Fruit fly (Drosophila melanogaster) whole organism, embryonic: ENCODE measurements around the gene CG33160.

Experiments
- Aef1 ChIP-seq: fragments of 200-800 bp; sonication (Bioruptor generic); IDR thresholded peaks from 3 replicates; pipeline ENCODE4 v1.3.6; 2022; ENCODE audit warnings: missing biosample characterization, missing genetic modification characterization
- Awh ChIP-seq: fragments of 200-800 bp; sonication (Bioruptor generic); IDR thresholded peaks from 2 replicates; pipeline ENCODE4, ENCODE4 v1.3.6; 2022; ENCODE audit warnings: missing biosample characterization, missing genetic modification characterization
- Bteb2 ChIP-seq: fragments of 200-800 bp; sonication (Bioruptor generic); optimal IDR thresholded peaks from 2 replicates; lab custom pipeline; 2016; ENCODE audit warnings: missing biosample characterization, missing genetic modification characterization
- CG1024 ChIP-seq: fragments of 200-800 bp; sonication (Bioruptor generic); IDR thresholded peaks from 2 replicates; pipeline ENCODE4 v1.3.6; 2022; ENCODE audit warnings: missing biosample characterization, missing genetic modification characterization
- CG11085 ChIP-seq: fragments of 200-800 bp; sonication (Bioruptor generic); IDR thresholded peaks from 2 replicates; pipeline ENCODE4 v1.3.6; 2022; ENCODE audit warnings: missing biosample characterization, missing genetic modification characterization
- CG11398 ChIP-seq: fragments of 200-800 bp; sonication (Bioruptor generic); optimal IDR thresholded peaks from 2 replicates; lab custom pipeline; 2016; ENCODE audit warnings: missing biosample characterization, missing genetic modification characterization
- CG11695 ChIP-seq: fragments of 200-800 bp; sonication (Bioruptor generic); IDR thresholded peaks from 3 replicates; pipeline ENCODE4 v1.3.6; 2022; ENCODE audit warnings: missing biosample characterization, missing genetic modification characterization
- CG13287 ChIP-seq: fragments of 200-800 bp; sonication (Bioruptor generic); IDR thresholded peaks from 2 replicates; pipeline ENCODE4 v1.3.6; 2022; ENCODE audit warnings: missing biosample characterization, missing genetic modification characterization; ENCODE audit not compliant: partially characterized antibody
- CG15073 ChIP-seq: fragments of 200-800 bp; sonication (Bioruptor generic); optimal IDR thresholded peaks from 2 replicates; lab custom pipeline; 2016; ENCODE audit warnings: missing biosample characterization, missing genetic modification characterization
- CG15269 ChIP-seq: fragments of 200-800 bp; sonication (Bioruptor generic); optimal IDR thresholded peaks from 2 replicates; lab custom pipeline; 2018; ENCODE audit warnings: missing biosample characterization, mild to moderate bottlenecking, missing genetic modification characterization, moderate library complexity
- CG1647 ChIP-seq: fragments of 200-800 bp; sonication (Bioruptor generic); optimal IDR thresholded peaks from 3 replicates; lab custom pipeline; 2016; ENCODE audit warnings: missing biosample characterization, missing genetic modification characterization
- CG17328 ChIP-seq: fragments of 200-800 bp; sonication (Bioruptor generic); IDR thresholded peaks from 2 replicates; pipeline ENCODE4 v1.3.6; 2022; ENCODE audit warnings: missing biosample characterization, missing genetic modification characterization
- CG31224 ChIP-seq: fragments of 200-800 bp; sonication (Bioruptor generic); IDR thresholded peaks from 2 replicates; pipeline ENCODE4 v1.3.6; 2022; ENCODE audit warnings: missing biosample characterization, missing genetic modification characterization
- CG32772 ChIP-seq: fragments of 200-800 bp; sonication (Bioruptor generic); IDR thresholded peaks from 2 replicates; pipeline ENCODE4 v1.3.6; 2022; ENCODE audit warnings: missing biosample characterization, missing genetic modification characterization
- CG4282 ChIP-seq: fragments of 200-800 bp; sonication (Bioruptor generic); optimal IDR thresholded peaks from 2 replicates; lab custom pipeline; 2016; ENCODE audit warnings: missing biosample characterization, missing genetic modification characterization
- CG5953 ChIP-seq: fragments of 200-800 bp; sonication (Bioruptor generic); IDR thresholded peaks from 2 replicates; pipeline ENCODE4 v1.3.6; 2022; ENCODE audit warnings: missing biosample characterization, missing genetic modification characterization
- CG6683 ChIP-seq: fragments of 200-800 bp; sonication (Bioruptor generic); optimal IDR thresholded peaks from 2 replicates; lab custom pipeline; 2017; ENCODE audit warnings: missing biosample characterization, mild to moderate bottlenecking, missing genetic modification characterization, missing genetic modification reagents
- CG6689 ChIP-seq: fragments of 200-800 bp; sonication (Bioruptor generic); IDR thresholded peaks from 2 replicates; pipeline ENCODE4 v1.3.6; 2022; ENCODE audit warnings: missing biosample characterization, missing genetic modification characterization
- CG7556 ChIP-seq: fragments of 200-800 bp; sonication (Bioruptor generic); optimal IDR thresholded peaks from 2 replicates; lab custom pipeline; 2017; ENCODE audit warnings: missing biosample characterization, mild to moderate bottlenecking, missing genetic modification characterization
- CG8388 ChIP-seq: fragments of 200-800 bp; sonication (Bioruptor generic); optimal IDR thresholded peaks from 2 replicates; lab custom pipeline; 2019; ENCODE audit warnings: missing biosample characterization, mild to moderate bottlenecking, missing genetic modification characterization, moderate library complexity
- CG9609 ChIP-seq: fragments of 200-800 bp; sonication (Bioruptor generic); optimal IDR thresholded peaks from 3 replicates; lab custom pipeline; 2016; ENCODE audit warnings: missing biosample characterization, missing genetic modification characterization
- CG9797 ChIP-seq: fragments of 200-800 bp; sonication (Bioruptor generic); optimal IDR thresholded peaks from 3 replicates; lab custom pipeline; 2018; ENCODE audit warnings: missing biosample characterization, mild to moderate bottlenecking, missing genetic modification characterization
- CrebB ChIP-seq: fragments of 200-800 bp; sonication (Bioruptor generic); optimal IDR thresholded peaks from 3 replicates; lab custom pipeline; 2018; ENCODE audit warnings: missing biosample characterization, mild to moderate bottlenecking, missing genetic modification characterization
- Doc2 ChIP-seq: fragments of 200-800 bp; sonication (Bioruptor generic); IDR thresholded peaks from 2 replicates; pipeline ENCODE4 v1.3.6; 2022; ENCODE audit warnings: missing biosample characterization, missing genetic modification characterization
- Dp ChIP-seq: fragments of 200-800 bp; sonication (Bioruptor generic); optimal IDR thresholded peaks from 2 replicates; lab custom pipeline; 2018; ENCODE audit warnings: missing biosample characterization, mild to moderate bottlenecking, missing genetic modification characterization, moderate library complexity
- Fer3 ChIP-seq: fragments of 200-800 bp; sonication (Bioruptor generic); optimal IDR thresholded peaks from 2 replicates; lab custom pipeline; 2018; ENCODE audit warnings: missing biosample characterization, mild to moderate bottlenecking, missing genetic modification characterization, moderate library complexity
- Hmr ChIP-seq: fragments of 200-800 bp; sonication (Bioruptor generic); optimal IDR thresholded peaks from 3 replicates; lab custom pipeline; 2017; ENCODE audit warnings: mild to moderate bottlenecking, missing biosample characterization, missing genetic modification reagents, missing genetic modification characterization
- MTF-1 ChIP-seq: fragments of 200-800 bp; sonication (Bioruptor generic); optimal IDR thresholded peaks from 2 replicates; lab custom pipeline; 2018; ENCODE audit warnings: missing biosample characterization, mild to moderate bottlenecking, missing genetic modification characterization, borderline replicate concordance
- Mes4 ChIP-seq: fragments of 200-800 bp; sonication (Bioruptor generic); optimal IDR thresholded peaks from 2 replicates; lab custom pipeline; 2016; ENCODE audit warnings: missing biosample characterization, missing genetic modification characterization
- NK7.1 ChIP-seq: fragments of 200-800 bp; sonication (Bioruptor generic); optimal IDR thresholded peaks from 3 replicates; lab custom pipeline; 2016; ENCODE audit warnings: missing biosample characterization, missing genetic modification characterization
- Rfx ChIP-seq: fragments of 200-800 bp; sonication (Bioruptor generic); IDR thresholded peaks from 2 replicates; pipeline ENCODE4 v1.3.6; 2022; ENCODE audit warnings: missing biosample characterization, missing genetic modification characterization
- Six4 ChIP-seq: fragments of 200-800 bp; sonication (Bioruptor generic); optimal IDR thresholded peaks from 2 replicates; lab custom pipeline; 2016; ENCODE audit warnings: missing biosample characterization, missing genetic modification characterization
- Sox102F ChIP-seq: fragments of 200-800 bp; sonication (Bioruptor generic); optimal IDR thresholded peaks from 2 replicates; lab custom pipeline; 2018; ENCODE audit warnings: missing biosample characterization, mild to moderate bottlenecking, missing genetic modification characterization, moderate library complexity
- Sry-δ ChIP-seq: fragments of 200-800 bp; sonication (Bioruptor generic); optimal IDR thresholded peaks from 2 replicates; lab custom pipeline; 2016; ENCODE audit warnings: missing biosample characterization, missing genetic modification characterization
- bowl ChIP-seq: fragments of 200-800 bp; sonication (Bioruptor generic); IDR thresholded peaks from 2 replicates; pipeline ENCODE4 v1.3.6; 2022; ENCODE audit warnings: missing biosample characterization, missing genetic modification characterization
- chif ChIP-seq, 2 experiments: fragments of 200-800 bp; sonication (Bioruptor generic); optimal IDR thresholded peaks; 3 replicates each; lab custom pipeline; 2016; ENCODE audit warnings: missing biosample characterization in 2 of 2, missing genetic modification characterization in 2 of 2
- chn ChIP-seq: fragments of 200-800 bp; sonication (Bioruptor generic); optimal IDR thresholded peaks from 2 replicates; lab custom pipeline; 2016; ENCODE audit warnings: missing biosample characterization, missing genetic modification characterization
- dimm ChIP-seq: fragments of 200-800 bp; sonication (Bioruptor generic); IDR thresholded peaks from 2 replicates; pipeline ENCODE4 v1.3.6; 2022; ENCODE audit warnings: missing biosample characterization, missing genetic modification characterization
- emc ChIP-seq: fragments of 200-800 bp; sonication (Bioruptor generic); optimal IDR thresholded peaks from 2 replicates; lab custom pipeline; 2016; ENCODE audit warnings: missing biosample characterization, missing genetic modification characterization
- en ChIP-seq: fragments of 200-800 bp; sonication (Bioruptor generic); optimal IDR thresholded peaks from 2 replicates; lab custom pipeline; 2016; ENCODE audit warnings: missing biosample characterization, missing genetic modification characterization
- eve ChIP-seq, 2 experiments: fragments of >200 bp; optimal IDR thresholded peaks; 2 replicates each; lab custom pipeline; 2017; ENCODE audit warnings: missing biosample characterization in 2 of 2, missing genetic modification characterization in 2 of 2
- sens-2 ChIP-seq: fragments of 200-800 bp; sonication (Bioruptor generic); IDR thresholded peaks from 2 replicates; pipeline ENCODE4 v1.3.6; 2022; ENCODE audit warnings: missing biosample characterization, missing genetic modification characterization
- shn ChIP-seq: fragments of 200-800 bp; sonication (Bioruptor generic); optimal IDR thresholded peaks from 3 replicates; lab custom pipeline; 2016; ENCODE audit warnings: missing biosample characterization, missing genetic modification characterization
- so ChIP-seq: fragments of 200-800 bp; sonication (Bioruptor generic); IDR thresholded peaks from 3 replicates; pipeline ENCODE4 v1.3.6; 2022; ENCODE audit warnings: missing biosample characterization, missing genetic modification characterization
- sr ChIP-seq: fragments of 200-800 bp; sonication (Bioruptor generic); IDR thresholded peaks from 3 replicates; pipeline ENCODE4 v1.3.6; 2022; ENCODE audit warnings: missing biosample characterization, missing genetic modification characterization
- stc ChIP-seq: fragments of 200-800 bp; sonication (Bioruptor generic); IDR thresholded peaks from 2 replicates; pipeline ENCODE4 v1.3.6; 2022; ENCODE audit warnings: missing biosample characterization, missing genetic modification characterization
- tap ChIP-seq: fragments of 200-800 bp; optimal IDR thresholded peaks from 3 replicates; lab custom pipeline; 2019; ENCODE audit warnings: missing biosample characterization, mild to moderate bottlenecking, missing genetic modification characterization, moderate library complexity
- trh ChIP-seq: fragments of 200-800 bp; sonication (Bioruptor generic); optimal IDR thresholded peaks from 2 replicates; lab custom pipeline; 2016; ENCODE audit warnings: missing biosample characterization, missing genetic modification characterization
- usp ChIP-seq: fragments of >200 bp; optimal IDR thresholded peaks from 2 replicates; lab custom pipeline; 2017; ENCODE audit warnings: missing biosample characterization, missing genetic modification characterization
- wek ChIP-seq: fragments of 200-800 bp; sonication (Bioruptor generic); optimal IDR thresholded peaks from 3 replicates; lab custom pipeline; 2018; ENCODE audit warnings: missing biosample characterization, mild to moderate bottlenecking, missing genetic modification characterization, moderate library complexity
- wor ChIP-seq: fragments of 200-800 bp; sonication (Bioruptor generic); IDR thresholded peaks from 2 replicates; pipeline ENCODE4 v1.3.6; 2022; ENCODE audit warnings: missing biosample characterization, missing genetic modification characterization

Gene CG33160

DNA sequence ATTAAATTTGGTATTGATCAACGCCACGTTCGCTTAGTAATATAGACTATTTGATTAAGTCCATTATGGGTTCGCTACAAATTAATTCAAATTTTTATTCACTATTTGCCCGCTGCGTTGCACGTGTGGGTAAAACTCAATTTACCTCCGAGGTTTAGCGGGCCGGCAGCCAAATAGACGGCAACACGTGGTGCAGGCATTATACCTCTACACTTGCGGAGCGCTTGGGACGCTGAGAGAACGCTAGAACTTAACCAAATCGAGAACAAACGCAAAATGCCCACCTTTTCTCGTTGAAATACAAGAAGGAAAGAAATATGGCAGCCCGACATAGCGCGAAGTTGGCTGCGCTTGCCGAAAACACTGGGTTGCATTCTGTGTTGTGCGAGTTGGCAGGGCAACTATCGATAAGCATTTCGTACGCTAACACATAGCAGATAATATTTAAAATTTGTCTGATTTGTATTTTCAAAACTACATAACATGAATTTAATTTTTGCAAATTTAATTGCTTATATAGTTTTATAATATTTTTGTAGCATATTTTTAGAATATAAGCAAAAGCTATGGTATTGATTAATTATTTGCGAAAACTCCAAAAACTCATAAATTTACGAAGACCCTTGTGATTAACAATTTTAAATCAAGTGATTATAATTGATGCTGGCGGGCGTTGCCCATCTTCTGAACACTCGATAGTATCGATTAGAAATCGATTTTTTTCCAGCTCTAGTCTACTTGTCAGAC lies 16.7 kb upstream of the CG33160 start, which contains the start of the genes RpL28 and eIF1 (continued):
- TF ChIP-seq sens-2 = peak; percentile 87
- TF ChIP-seq bowl (GFP tag; lab: Robert Waterston, UW) = 0 out of 2 replicates have a peak, but pooled peaks have one; percentile 58
- peak; percentile 84 for TF ChIP-seq NK7.1 (GFP tag; lab: Kevin White, UChicago)
- TF ChIP-seq CG15269 (tag; lab: Kevin White, UChicago) = peak; percentile 56
- TF ChIP-seq CG9609 (GFP tag; lab: Kevin White, UChicago) = peak; percentile 89
- TF ChIP-seq CG1647 (GFP tag; lab: Kevin White, UChicago) = peak; percentile 91
- TF ChIP-seq sr (GFP tag; lab: Robert Waterston, UW) = peak; percentile 89
- TF ChIP-seq Aef1 (GFP tag; lab: Robert Waterston, UW) = peak; percentile 79
- TF ChIP-seq Mes4 (GFP tag; lab: Kevin White, UChicago) = peak; percentile 94
- TF ChIP-seq wek (GFP tag; lab: Kevin White, UChicago) = peak; percentile 90
- TF ChIP-seq MTF-1 (GFP tag; lab: Kevin White, UChicago) = peak; percentile 98
- TF ChIP-seq CG31224 (GFP tag; lab: Robert Waterston, UW) = peak; percentile 76
- peak; percentile 90 for TF ChIP-seq Six4
- TF ChIP-seq Doc2 (GFP tag; lab: Robert Waterston, UW) = no peak
- peak; percentile 96 for TF ChIP-seq Hmr (GFP tag; lab: Kevin White, UChicago)
- peak; percentile 80 for TF ChIP-seq CG5953 (GFP tag; lab: Robert Waterston, UW)
- TF ChIP-seq CG15073 = no peak
- peak; percentile 90 for TF ChIP-seq CrebB (tag; lab: Kevin White, UChicago)
- 0 out of 2 replicates have a peak, but pooled peaks have one; percentile 17 for TF ChIP-seq dimm (GFP tag; lab: Robert Waterston, UW)
- peak; percentile 86 for TF ChIP-seq Bteb2 (GFP tag; lab: Kevin White, UChicago)
- TF ChIP-seq trh (GFP tag; lab: Kevin White, UChicago) = peak; percentile 94
- TF ChIP-seq wor = peak; percentile 63
- TF ChIP-seq chn (GFP tag; lab: Kevin White, UChicago) = peak; percentile 90
- TF ChIP-seq Fer3 (tag; lab: Kevin White, UChicago) = peak; percentile 90
- TF ChIP-seq Sry-δ (GFP tag; lab: Kevin White, UChicago) = peak; percentile 89
- TF ChIP-seq CG9797 (GFP tag; lab: Kevin White, UChicago) = peak; percentile 71
- peak; percentile 81 for TF ChIP-seq CG6683 (GFP tag; lab: Kevin White, UChicago)
- TF ChIP-seq en (GFP tag; lab: Kevin White, UChicago) = peak; percentile 76
- TF ChIP-seq stc (GFP tag; lab: Robert Waterston, UW) = peak; percentile 79
- no peak for TF ChIP-seq eve (GFP tag; optimal IDR thresholded peaks at IDR 0.05; lab: Kevin White, UChicago)
- TF ChIP-seq CG13287 (GFP tag; lab: Robert Waterston, UW) = peak; percentile 78
- peak; percentile 84 for TF ChIP-seq CG1024 (GFP tag; lab: Robert Waterston, UW)
- no peak for TF ChIP-seq usp (GFP tag; lab: Kevin White, UChicago)
- peak; percentile 92 for TF ChIP-seq CG11398 (GFP tag; lab: Kevin White, UChicago)
- peak; percentile 82 for TF ChIP-seq CG32772 (GFP tag; lab: Robert Waterston, UW)
- TF ChIP-seq CG11695 (GFP tag; lab: Robert Waterston, UW) = peak; percentile 63; the same call in 2 of the 3 replicates
- peak; percentile 91 for TF ChIP-seq CG17328 (GFP tag; lab: Robert Waterston, UW)
- peak; percentile 94 for TF ChIP-seq Rfx (GFP tag; lab: Robert Waterston, UW)
- peak; percentile 33 for TF ChIP-seq tap (tag; lab: Kevin White, UChicago)
- TF ChIP-seq CG11085 (GFP tag; lab: Robert Waterston, UW) = peak; percentile 87
- peak; percentile 86 for TF ChIP-seq Awh
- TF ChIP-seq emc = peak; percentile 90
- peak; percentile 64 for TF ChIP-seq CG4282 (GFP tag; lab: Kevin White, UChicago)
- peak; percentile 80 for TF ChIP-seq CG8388
- TF ChIP-seq chif (GFP tag; optimal IDR thresholded peaks at IDR 0.05; lab: Kevin White, UChicago) = peak; percentile 84 to 91
- peak; percentile 92 for TF ChIP-seq shn (GFP tag; lab: Kevin White, UChicago)
- peak; percentile 60 for TF ChIP-seq Dp (GFP tag; lab: Kevin White, UChicago)
- no peak for TF ChIP-seq Sox102F (GFP tag; lab: Kevin White, UChicago)
- peak; percentile 85 for TF ChIP-seq CG7556 (GFP tag; lab: Kevin White, UChicago)
- TF ChIP-seq so = peak; percentile 78
- TF ChIP-seq CG6689 (GFP tag; lab: Robert Waterston, UW) = peak; percentile 73
